Fruit fly (Drosophila melanogaster) whole organism, embryonic: ENCODE data around the gene Sfxn2.
A peak's percentile ranks its signal among the peaks of the same experiment; 100 is the strongest.

ENCODE experiments used
- Adf1 ChIP-seq: fragments of 200-800 bp; sonication (Bioruptor generic); IDR thresholded peaks from 2 replicates; pipeline ENCODE4 v1.3.6; 2022; ENCODE audit warnings: missing biosample characterization, missing genetic modification characterization
- Atf-2 ChIP-seq: fragments of 200-800 bp; sonication (Bioruptor generic); optimal IDR thresholded peaks from 2 replicates; lab custom pipeline; 2016; ENCODE audit warnings: missing biosample characterization, missing genetic modification characterization
- CG10209 ChIP-seq: fragments of 200-800 bp; sonication (Bioruptor generic); optimal IDR thresholded peaks from 3 replicates; lab custom pipeline; 2017; ENCODE audit warnings: missing biosample characterization, mild to moderate bottlenecking, missing genetic modification characterization, missing genetic modification reagents
- CG10321 ChIP-seq: fragments of 200-800 bp; sonication (Bioruptor generic); IDR thresholded peaks from 2 replicates; pipeline ENCODE4 v1.3.6; 2022; ENCODE audit warnings: missing biosample characterization, missing genetic modification characterization
- CG10959 ChIP-seq: fragments of 200-800 bp; sonication (Bioruptor generic); IDR thresholded peaks from 2 replicates; pipeline ENCODE4 v1.3.6; 2022; ENCODE audit warnings: missing biosample characterization, missing genetic modification characterization
- CG11695 ChIP-seq: fragments of 200-800 bp; sonication (Bioruptor generic); IDR thresholded peaks from 3 replicates; pipeline ENCODE4 v1.3.6; 2022; ENCODE audit warnings: missing biosample characterization, missing genetic modification characterization
- CG13775 ChIP-seq: fragments of 200-800 bp; sonication (Bioruptor generic); optimal IDR thresholded peaks from 3 replicates; lab custom pipeline; 2017; ENCODE audit warnings: missing biosample characterization, mild to moderate bottlenecking, missing genetic modification characterization
- CG14965 ChIP-seq: fragments of 200-800 bp; sonication (Bioruptor generic); optimal IDR thresholded peaks from 2 replicates; lab custom pipeline; 2016; ENCODE audit warnings: missing biosample characterization, missing genetic modification characterization, borderline replicate concordance
- CG1603 ChIP-seq: fragments of 200-800 bp; sonication (Bioruptor generic); optimal IDR thresholded peaks from 2 replicates; lab custom pipeline; 2019; ENCODE audit warnings: missing biosample characterization, mild to moderate bottlenecking, missing genetic modification characterization, moderate library complexity
- CG17612 ChIP-seq: fragments of 200-800 bp; sonication (Bioruptor generic); IDR thresholded peaks from 2 replicates; pipeline ENCODE4 v1.3.6; 2022; ENCODE audit warnings: missing biosample characterization, missing genetic modification characterization
- CG2199 ChIP-seq: fragments of 200-800 bp; sonication (Bioruptor generic); IDR thresholded peaks from 3 replicates; pipeline ENCODE4 v1.3.6; 2022; ENCODE audit warnings: missing biosample characterization, missing genetic modification characterization
- CG31224 ChIP-seq: fragments of 200-800 bp; sonication (Bioruptor generic); IDR thresholded peaks from 2 replicates; pipeline ENCODE4 v1.3.6; 2022; ENCODE audit warnings: missing biosample characterization, missing genetic modification characterization
- CG3163 ChIP-seq: fragments of 200-800 bp; sonication (Bioruptor generic); optimal IDR thresholded peaks from 3 replicates; lab custom pipeline; 2016; ENCODE audit warnings: missing biosample characterization, missing genetic modification characterization
- CG3847 ChIP-seq: fragments of 200-800 bp; sonication (Bioruptor generic); IDR thresholded peaks from 2 replicates; pipeline ENCODE4 v1.3.6; 2022; ENCODE audit warnings: missing biosample characterization, missing genetic modification characterization
- CG4424 ChIP-seq: fragments of 200-800 bp; sonication (Bioruptor generic); optimal IDR thresholded peaks from 3 replicates; lab custom pipeline; 2016; ENCODE audit warnings: missing biosample characterization, missing genetic modification characterization
- CG4617 ChIP-seq: fragments of 200-800 bp; sonication (Bioruptor generic); optimal IDR thresholded peaks from 3 replicates; lab custom pipeline; 2016; ENCODE audit warnings: missing biosample characterization, missing genetic modification characterization, borderline replicate concordance
- CG5180 ChIP-seq: fragments of 200-800 bp; sonication (Bioruptor generic); optimal IDR thresholded peaks from 3 replicates; lab custom pipeline; 2017; ENCODE audit warnings: missing biosample characterization, missing genetic modification characterization, mild to moderate bottlenecking, moderate library complexity, missing genetic modification reagents
- CG8359 ChIP-seq: fragments of 200-800 bp; sonication (Bioruptor generic); optimal IDR thresholded peaks from 2 replicates; lab custom pipeline; 2017; ENCODE audit warnings: missing biosample characterization, mild to moderate bottlenecking, missing genetic modification characterization, borderline replicate concordance
- CG8765 ChIP-seq: fragments of 200-800 bp; sonication (Bioruptor generic); IDR thresholded peaks from 2 replicates; pipeline ENCODE4 v1.3.6; 2022; ENCODE audit warnings: missing biosample characterization, missing genetic modification characterization
- CG9609 ChIP-seq: fragments of 200-800 bp; sonication (Bioruptor generic); optimal IDR thresholded peaks from 3 replicates; lab custom pipeline; 2016; ENCODE audit warnings: missing biosample characterization, missing genetic modification characterization
- CG9817 ChIP-seq: fragments of 200-800 bp; sonication (Bioruptor generic); optimal IDR thresholded peaks from 2 replicates; lab custom pipeline; 2018; ENCODE audit warnings: missing biosample characterization, mild to moderate bottlenecking, missing genetic modification characterization, moderate library complexity
- CG9876 ChIP-seq: fragments of 200-800 bp; sonication (Bioruptor generic); optimal IDR thresholded peaks from 2 replicates; lab custom pipeline; 2016; ENCODE audit warnings: missing biosample characterization, missing genetic modification characterization
- Dbx ChIP-seq: fragments of 200-800 bp; sonication (Bioruptor generic); IDR thresholded peaks from 3 replicates; pipeline ENCODE4 v1.3.6; 2022; ENCODE audit warnings: missing biosample characterization, missing genetic modification characterization
- E2f2 ChIP-seq: fragments of 200-800 bp; sonication (Bioruptor generic); IDR thresholded peaks from 2 replicates; pipeline ENCODE4 v1.3.6; 2022; ENCODE audit warnings: missing biosample characterization, missing genetic modification characterization
- Hmx ChIP-seq: fragments of 200-800 bp; sonication (Bioruptor generic); optimal IDR thresholded peaks from 2 replicates; lab custom pipeline; 2016; ENCODE audit warnings: missing biosample characterization, missing genetic modification characterization
- MESR4 ChIP-seq: fragments of 200-800 bp; sonication (Bioruptor generic); optimal IDR thresholded peaks from 2 replicates; lab custom pipeline; 2018; ENCODE audit warnings: missing biosample characterization, mild to moderate bottlenecking, missing genetic modification characterization, moderate library complexity
- NfI ChIP-seq: fragments of 200-800 bp; sonication (Bioruptor generic); optimal IDR thresholded peaks from 3 replicates; lab custom pipeline; 2018; ENCODE audit warnings: missing biosample characterization, mild to moderate bottlenecking, missing genetic modification characterization, moderate library complexity
- PHDP ChIP-seq: fragments of 200-800 bp; sonication (Bioruptor generic); optimal IDR thresholded peaks from 3 replicates; lab custom pipeline; 2018; ENCODE audit warnings: missing biosample characterization, mild to moderate bottlenecking, missing genetic modification characterization, moderate library complexity
- Rfx ChIP-seq: fragments of 200-800 bp; sonication (Bioruptor generic); IDR thresholded peaks from 2 replicates; pipeline ENCODE4 v1.3.6; 2022; ENCODE audit warnings: missing biosample characterization, missing genetic modification characterization
- Side ChIP-seq: fragments of 200-800 bp; sonication (Bioruptor generic); optimal IDR thresholded peaks from 2 replicates; lab custom pipeline; 2016; ENCODE audit warnings: missing biosample characterization, missing genetic modification characterization
- Six4 ChIP-seq: fragments of 200-800 bp; sonication (Bioruptor generic); optimal IDR thresholded peaks from 2 replicates; lab custom pipeline; 2016; ENCODE audit warnings: missing biosample characterization, missing genetic modification characterization
- Sry-δ ChIP-seq: fragments of 200-800 bp; sonication (Bioruptor generic); optimal IDR thresholded peaks from 2 replicates; lab custom pipeline; 2016; ENCODE audit warnings: missing biosample characterization, missing genetic modification characterization
- TFAM ChIP-seq: fragments of 200-800 bp; sonication (Bioruptor generic); optimal IDR thresholded peaks from 2 replicates; lab custom pipeline; 2017; ENCODE audit warnings: missing biosample characterization, missing genetic modification characterization, inconsistent platforms
- Xrp1 ChIP-seq: fragments of 200-800 bp; sonication (Bioruptor generic); IDR thresholded peaks from 2 replicates; pipeline ENCODE4 v1.3.6; 2022; ENCODE audit warnings: missing biosample characterization, missing genetic modification characterization
- bsh ChIP-seq, 2 experiments: fragments of 200-800 bp; sonication (Bioruptor generic); optimal IDR thresholded peaks; 2 replicates each; lab custom pipeline; 2017 to 2018; ENCODE audit warnings: mild to moderate bottlenecking in 2 of 2, missing biosample characterization in 2 of 2, missing genetic modification characterization in 2 of 2, moderate library complexity in 1 of 2
- cad ChIP-seq: fragments of >200 bp; optimal IDR thresholded peaks from 2 replicates; lab custom pipeline; 2017; ENCODE audit warnings: missing biosample characterization, missing genetic modification characterization
- croc ChIP-seq: fragments of 200-800 bp; sonication (Bioruptor generic); conservative IDR thresholded peaks from 3 replicates; pipeline ENCODE4 v1.3.6; 2022; ENCODE audit warnings: missing biosample characterization, missing genetic modification characterization
- dm ChIP-seq: fragments of 200-800 bp; sonication (Bioruptor generic); optimal IDR thresholded peaks from 3 replicates; lab custom pipeline; 2016; ENCODE audit warnings: missing biosample characterization, missing genetic modification characterization
- dpn ChIP-seq, 2 experiments: fragments of 200-800 bp; sonication (Bioruptor generic); optimal IDR thresholded peaks; 3 replicates each; lab custom pipeline; 2016; ENCODE audit warnings: missing biosample characterization in 2 of 2, missing genetic modification characterization in 2 of 2
- fd96Cb ChIP-seq: fragments of 200-800 bp; sonication (Bioruptor generic); optimal IDR thresholded peaks from 2 replicates; lab custom pipeline; 2018; ENCODE audit warnings: missing biosample characterization, mild to moderate bottlenecking, missing genetic modification characterization, moderate library complexity
- gcm ChIP-seq: fragments of 200-800 bp; sonication (Bioruptor generic); optimal IDR thresholded peaks from 2 replicates; lab custom pipeline; 2019; ENCODE audit warnings: missing biosample characterization, mild to moderate bottlenecking, missing genetic modification characterization, moderate library complexity
- hth ChIP-seq: fragments of >200 bp; optimal IDR thresholded peaks from 2 replicates; lab custom pipeline; 2017; ENCODE audit warnings: inconsistent platforms
- ind ChIP-seq: fragments of 200-800 bp; sonication (Bioruptor generic); optimal IDR thresholded peaks from 3 replicates; lab custom pipeline; 2016; ENCODE audit warnings: missing biosample characterization, missing genetic modification characterization
- kay ChIP-seq: fragments of 200-800 bp; sonication (Bioruptor generic); optimal IDR thresholded peaks from 2 replicates; lab custom pipeline; 2016; ENCODE audit warnings: missing biosample characterization, missing genetic modification characterization
- lov ChIP-seq, 2 experiments: fragments of 200-800 bp in 1 of 2; fragments of >200 bp in 1 of 2; sonication (Bioruptor generic) in 1 of 2; IDR thresholded peaks in 1 of 2; optimal IDR thresholded peaks in 1 of 2; 2 replicates in 1 of 2; 3 replicates in 1 of 2; pipeline versions ENCODE4 v1.3.6 to Lab custom; 2017 to 2022; ENCODE audit warnings: missing biosample characterization in 1 of 2, missing genetic modification characterization in 1 of 2
- oc ChIP-seq: fragments of 200-800 bp; sonication (Bioruptor generic); optimal IDR thresholded peaks from 2 replicates; lab custom pipeline; 2018; ENCODE audit warnings: missing biosample characterization, mild to moderate bottlenecking, missing genetic modification characterization, moderate library complexity
- otp ChIP-seq: fragments of 200-800 bp; sonication (Bioruptor generic); IDR thresholded peaks from 3 replicates; pipeline ENCODE4, ENCODE4 v1.3.6; 2022; ENCODE audit warnings: missing biosample characterization, missing genetic modification characterization
- shn ChIP-seq: fragments of 200-800 bp; sonication (Bioruptor generic); optimal IDR thresholded peaks from 3 replicates; lab custom pipeline; 2016; ENCODE audit warnings: missing biosample characterization, missing genetic modification characterization
- sisA ChIP-seq: fragments of 200-800 bp; sonication (Bioruptor generic); IDR thresholded peaks from 2 replicates; pipeline ENCODE4 v1.3.6; 2022; ENCODE audit warnings: missing biosample characterization, missing genetic modification characterization
- sna ChIP-seq: fragments of 200-800 bp; sonication (Bioruptor generic); IDR thresholded peaks from 2 replicates; pipeline ENCODE4 v1.3.6; 2022; ENCODE audit warnings: missing biosample characterization, missing genetic modification characterization; ENCODE audit not compliant: partially characterized antibody
- stwl ChIP-seq: fragments of 200-800 bp; sonication (Bioruptor generic); optimal IDR thresholded peaks from 3 replicates; lab custom pipeline; 2018; ENCODE audit warnings: missing biosample characterization, mild to moderate bottlenecking, missing genetic modification characterization, moderate library complexity

Sfxn2 gene

DNA sequence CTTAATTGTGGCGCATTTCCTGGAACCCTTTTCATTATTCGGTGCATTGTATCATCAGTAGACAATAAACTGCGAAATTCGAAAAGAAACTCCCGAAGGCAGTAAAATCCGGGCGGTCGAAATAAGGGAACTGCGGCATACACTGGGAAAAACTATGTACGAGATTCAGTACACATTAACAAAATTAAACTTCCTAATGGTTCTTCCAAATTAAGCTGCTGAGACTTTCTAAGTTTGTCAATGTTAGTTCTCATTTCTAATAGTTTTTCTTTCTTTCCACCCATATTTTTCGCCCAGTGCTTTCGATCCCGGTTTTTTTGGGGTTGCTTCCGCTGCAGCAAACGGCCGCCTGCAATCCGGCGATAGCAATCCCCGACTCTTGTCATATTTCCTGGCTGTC is 38.2 kb upstream of the Sfxn2 start (continued):
- TF ChIP-seq Dbx (no peak), shn (peak; percentile 70), Hmx (no peak), fd96Cb (tag; lab: Kevin White, UChicago) (peak; percentile 64), Adf1 (GFP tag; lab: Robert Waterston, UW) (no peak), CG9817 (tag; lab: Kevin White, UChicago) (peak; percentile 13), CG10321 (GFP tag; lab: Robert Waterston, UW) (0 out of 2 replicates have a peak, but pooled peaks have one; percentile 13), CG14965 (GFP tag; lab: Kevin White, UChicago) (peak; percentile 66), Atf-2 (GFP tag; lab: Kevin White, UChicago) (peak; percentile 74), CG10959 (GFP tag; lab: Robert Waterston, UW) (no peak), TFAM (GFP tag; lab: Kevin White, UChicago) (no peak), E2f2 (GFP tag; lab: Robert Waterston, UW) (peak; percentile 50; the same call in 1 of the 2 replicates), CG13775 (GFP tag; lab: Kevin White, UChicago) (peak; percentile 67), MESR4 (no peak), otp (GFP tag; lab: Robert Waterston, UW) (peak; percentile 87), CG4617 (peak; percentile 33), Xrp1 (GFP tag; lab: Robert Waterston, UW) (peak; percentile 95), CG8765 (GFP tag; lab: Robert Waterston, UW) (peak; percentile 81), CG11695 (GFP tag; lab: Robert Waterston, UW) (peak; percentile 83; the same call in 2 of the 3 replicates), bsh (GFP tag; optimal IDR thresholded peaks at IDR 0.05; lab: Kevin White, UChicago) (peak in 1 of 2 experiments; percentile 91), dm (GFP tag; lab: Kevin White, UChicago) (peak; percentile 12), sisA (GFP tag; lab: Robert Waterston, UW) (peak; percentile 64), Sry-δ (peak; percentile 51), CG8359 (peak; percentile 61), CG1603 (tag; lab: Kevin White, UChicago) (peak; percentile 38), croc (GFP tag; lab: Robert Waterston, UW) (peak; percentile 79), CG9876 (GFP tag; lab: Kevin White, UChicago) (peak; percentile 56), stwl (no peak), CG10209 (GFP tag; lab: Kevin White, UChicago) (peak; percentile 71), CG3847 (GFP tag; lab: Robert Waterston, UW) (peak; percentile 39; the same call in 1 of the 2 replicates), kay (GFP tag; lab: Kevin White, UChicago) (peak; percentile 63), NfI (GFP tag; lab: Kevin White, UChicago) (peak; percentile 69), CG17612 (GFP tag; lab: Robert Waterston, UW) (no peak), sna (no peak), Side (GFP tag; lab: Kevin White, UChicago) (peak; percentile 71), Six4 (GFP tag; lab: Kevin White, UChicago) (peak; percentile 52), dpn (GFP tag; optimal IDR thresholded peaks at IDR 0.05; lab: Kevin White, UChicago) (peak; percentile 65 to 70), lov (optimal IDR thresholded peaks at IDR 0.05; lab: Kevin White, UChicago) (no peak), lov (GFP tag; IDR thresholded peaks at IDR 0.05; lab: Robert Waterston, UW) (peak; percentile 92), cad (no peak), hth (no peak), CG3163 (GFP tag; lab: Kevin White, UChicago) (peak; percentile 29), CG2199 (GFP tag; lab: Robert Waterston, UW) (peak; percentile 70; the same call in 2 of the 3 replicates), gcm (GFP tag; lab: Kevin White, UChicago) (peak; percentile 64), CG31224 (no peak), CG4424 (GFP tag; lab: Kevin White, UChicago) (peak; percentile 88), oc (peak; percentile 70), PHDP (peak; percentile 81), ind (GFP tag; lab: Kevin White, UChicago) (peak; percentile 71), CG5180 (GFP tag; lab: Kevin White, UChicago) (peak; percentile 54), Rfx (GFP tag; lab: Robert Waterston, UW) (peak; percentile 64), CG9609 (peak; percentile 83)
